Fruit fly (Drosophila melanogaster) whole organism, prepupa: Measurements from ENCODE around the gene Cdc27.

ENCODE experiments used
- Blimp-1 ChIP-seq: fragments of 200-800 bp; sonication (Bioruptor generic); optimal IDR thresholded peaks from 3 replicates; lab custom pipeline; 2017; ENCODE audit warnings: missing biosample characterization, missing genetic modification characterization, mild to moderate bottlenecking, moderate library complexity, missing genetic modification reagents
- CG11294 ChIP-seq: fragments of 200-800 bp; sonication (Bioruptor generic); IDR thresholded peaks from 2 replicates; pipeline ENCODE4 v1.3.6; 2022; ENCODE audit warnings: missing biosample characterization, missing genetic modification characterization
- CG3032 ChIP-seq: fragments of 200-800 bp; optimal IDR thresholded peaks from 2 replicates; lab custom pipeline; 2019; ENCODE audit warnings: missing biosample characterization, mild to moderate bottlenecking, missing genetic modification characterization, moderate library complexity
- CG32006 ChIP-seq: fragments of 200-800 bp; sonication (Bioruptor generic); optimal IDR thresholded peaks from 3 replicates; lab custom pipeline; 2017; ENCODE audit warnings: missing biosample characterization, mild to moderate bottlenecking, missing genetic modification characterization
- CG6792 ChIP-seq: fragments of 200-800 bp; sonication (Bioruptor generic); optimal IDR thresholded peaks from 3 replicates; lab custom pipeline; 2016; ENCODE audit warnings: missing biosample characterization, missing genetic modification characterization
- CG7368 ChIP-seq: fragments of 200-800 bp; sonication (Bioruptor generic); optimal IDR thresholded peaks from 3 replicates; lab custom pipeline; 2016; ENCODE audit warnings: missing biosample characterization, missing genetic modification characterization
- CG8632 ChIP-seq: fragments of 200-800 bp; sonication (Bioruptor generic); optimal IDR thresholded peaks from 3 replicates; lab custom pipeline; 2016; ENCODE audit warnings: missing biosample characterization, missing genetic modification characterization
- Eip93F ChIP-seq: fragments of 200-800 bp; sonication (Bioruptor generic); optimal IDR thresholded peaks from 2 replicates; lab custom pipeline; 2016; ENCODE audit warnings: missing biosample characterization, mild to moderate bottlenecking, missing genetic modification characterization
- Ets96B ChIP-seq: fragments of 200-800 bp; optimal IDR thresholded peaks from 2 replicates; lab custom pipeline; 2019; ENCODE audit warnings: missing biosample characterization, mild to moderate bottlenecking, missing genetic modification characterization, moderate library complexity
- OdsH ChIP-seq: fragments of 200-800 bp; sonication (Bioruptor generic); optimal IDR thresholded peaks from 3 replicates; lab custom pipeline; 2016; ENCODE audit warnings: missing biosample characterization, missing genetic modification characterization
- Sox102F ChIP-seq: fragments of 200-800 bp; sonication (Bioruptor generic); optimal IDR thresholded peaks from 2 replicates; lab custom pipeline; 2016; ENCODE audit warnings: missing biosample characterization, mild to moderate bottlenecking, missing genetic modification characterization
- Sox14 ChIP-seq: fragments of 200-800 bp; sonication (Bioruptor generic); optimal IDR thresholded peaks from 3 replicates; lab custom pipeline; 2016; ENCODE audit warnings: missing biosample characterization, missing genetic modification characterization
- fkh ChIP-seq: fragments of 200-800 bp; sonication (Bioruptor generic); optimal IDR thresholded peaks from 3 replicates; lab custom pipeline; 2017; ENCODE audit warnings: missing biosample characterization, mild to moderate bottlenecking, missing genetic modification characterization, moderate library complexity
- lz ChIP-seq: fragments of 200-800 bp; sonication (Bioruptor generic); optimal IDR thresholded peaks from 3 replicates; lab custom pipeline; 2016; ENCODE audit warnings: missing biosample characterization, missing genetic modification characterization
- net ChIP-seq: fragments of 200-800 bp; sonication (Bioruptor generic); optimal IDR thresholded peaks from 3 replicates; lab custom pipeline; 2016; ENCODE audit warnings: missing biosample characterization, missing genetic modification characterization
- spab ChIP-seq: fragments of 200-800 bp; sonication (Bioruptor generic); optimal IDR thresholded peaks from 2 replicates; lab custom pipeline; 2017; ENCODE audit warnings: missing biosample characterization, mild to moderate bottlenecking, missing genetic modification characterization, missing genetic modification reagents
- topi ChIP-seq: fragments of 200-800 bp; sonication (Bioruptor generic); optimal IDR thresholded peaks from 3 replicates; lab custom pipeline; 2016; ENCODE audit warnings: missing biosample characterization, missing genetic modification characterization
- vri ChIP-seq: fragments of 200-800 bp; sonication (Bioruptor generic); optimal IDR thresholded peaks from 3 replicates; lab custom pipeline; 2016; ENCODE audit warnings: missing biosample characterization, mild to moderate bottlenecking, missing genetic modification characterization

Cdc27 gene

dm6 chr3L:7241217-7241859 lies 7.8 kb downstream of the Cdc27 start, which contains the start of the genes RpL18 and Neos (continued):
- TF ChIP-seq lz (GFP tag; lab: Kevin White, UChicago) = peak; percentile 68
- TF ChIP-seq Eip93F (GFP tag; lab: Kevin White, UChicago) = no peak
- TF ChIP-seq Sox102F (GFP tag; lab: Kevin White, UChicago) = peak; percentile 81
- TF ChIP-seq CG11294 (GFP tag; lab: Robert Waterston, UW) = 0 out of 2 replicates have a peak, but pooled peaks have one; percentile 5
- peak; percentile 56 for TF ChIP-seq OdsH (GFP tag; lab: Kevin White, UChicago)
- TF ChIP-seq net (GFP tag; lab: Kevin White, UChicago) = peak; percentile 76
- peak; percentile 57 for TF ChIP-seq CG8632 (GFP tag; lab: Kevin White, UChicago)
- peak; percentile 73 for TF ChIP-seq Sox14 (GFP tag; lab: Kevin White, UChicago)
- no peak for TF ChIP-seq spab
- no peak for TF ChIP-seq Ets96B (tag; lab: Kevin White, UChicago)
- TF ChIP-seq CG7368 (GFP tag; lab: Kevin White, UChicago) = peak; percentile 69
- TF ChIP-seq CG32006 (GFP tag; lab: Kevin White, UChicago) = peak; percentile 33
- TF ChIP-seq CG6792 = peak; percentile 67
- TF ChIP-seq, all 60 proteins: peak for 46

DNA sequence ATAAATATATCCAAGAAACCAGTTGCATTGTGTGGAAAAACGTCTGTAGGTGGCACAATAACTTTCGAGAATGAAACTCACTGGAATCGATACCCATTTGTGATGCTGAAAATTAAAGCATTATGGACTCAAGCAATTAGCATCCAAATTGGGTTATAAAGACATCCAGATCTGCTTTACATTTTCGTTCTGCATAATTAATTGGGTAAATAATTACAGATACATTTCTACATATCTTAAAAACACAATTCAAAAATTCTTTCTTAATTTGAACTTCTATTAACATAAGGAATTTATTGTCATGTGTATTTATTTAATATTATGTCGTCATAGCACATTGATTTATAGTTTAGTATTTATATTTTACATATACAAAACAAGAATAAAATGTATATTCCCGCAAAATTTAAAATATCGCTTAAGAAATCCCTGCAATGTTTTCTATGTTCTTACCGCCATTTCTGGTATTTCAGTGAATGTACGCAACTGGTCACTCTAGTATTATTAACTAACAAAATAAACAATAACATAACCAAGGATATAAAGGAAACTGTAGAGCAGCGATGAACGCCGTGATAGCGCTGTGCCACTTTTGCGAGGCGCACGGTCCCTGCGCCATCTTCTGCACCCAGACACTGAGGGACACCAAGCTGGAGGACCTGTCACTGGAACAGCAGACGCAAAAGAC lies 10.9 kb downstream of the Cdc27 start, which contains the start of the genes CG14829 and BHD:
Gene CG14829 (minus strand): TSS at position 51 of the 688 bp plus-strand sequence.
Gene BHD (plus strand): TSS at position 471 of the 688 bp plus-strand sequence.
- TF ChIP-seq topi (GFP tag; lab: Kevin White, UChicago) (no peak), Blimp-1 (GFP tag; lab: Kevin White, UChicago) (no peak), vri (GFP tag; lab: Kevin White, UChicago) (peak; percentile 35), fkh (peak; percentile 73)

- no peak for TF ChIP-seq CG3032
- TF ChIP-seq, all 60 proteins: peak for 0
Observed at dm6 chr3L:7234212-7234611, 14.9 kb downstream of the Cdc27 start, which contains the start of gene CG14826. TSS of gene CG14826 (plus strand) at chr3L:7234512.
